Worm (Caenorhabditis elegans): ENCODE data around the gene hst-3.1.

Gene hst-3.1

ce11 chrII:6168714-6169113, 342 bp downstream of the hst-3.1 start:
- TF ChIP-seq T26A5.8 (tag; optimal IDR thresholded peaks at IDR 0.05) (no peak), unc-62 (GFP tag; optimal IDR thresholded peaks at IDR 0.05) (no peak), rpc-1 (optimal IDR thresholded peaks at IDR 0.05) (peak; percentile 20), rpc-1 (tag; optimal IDR thresholded peaks at IDR 0.05) (peak; percentile 67), ztf-25 (GFP tag; IDR thresholded peaks at IDR 0.05) (no peak), T07F8.4 (tag; optimal IDR thresholded peaks at IDR 0.05) (no peak), B0261.1 (tag; optimal IDR thresholded peaks at IDR 0.05) (peak; percentile 27), tbp1 (GFP tag; optimal IDR thresholded peaks at IDR 0.05) (peak; percentile 77), madf-3 (GFP tag; IDR thresholded peaks at IDR 0.05) (no peak), F57C9.4 (tag; optimal IDR thresholded peaks at IDR 0.05) (no peak), aptf-3 (GFP tag; IDR thresholded peaks at IDR 0.05) (no peak), attf-3 (GFP tag; conservative IDR thresholded peaks at IDR 0.05) (no peak), ceh-91 (GFP tag; IDR thresholded peaks at IDR 0.05) (no peak)

ce11 chrII:6165152-6165551, 3.9 kb downstream of the hst-3.1 start:
- TF ChIP-seq efl-1 (GFP tag; optimal IDR thresholded peaks at IDR 0.05) (no peak), lin-26 (GFP tag; IDR thresholded peaks at IDR 0.05) (no peak), egrh-3 (GFP tag; IDR thresholded peaks at IDR 0.05) (no peak), chd-7 (tag; optimal IDR thresholded peaks at IDR 0.05) (no peak), B0019.2 (GFP tag; conservative IDR thresholded peaks at IDR 0.05) (no peak), lin-35 (GFP tag; optimal IDR thresholded peaks at IDR 0.05) (no peak), D2030.7 (GFP tag; IDR thresholded peaks at IDR 0.05) (no peak), ZK185.1 (tag; optimal IDR thresholded peaks at IDR 0.05; ENCODE audit: poor library complexity, severe bottlenecking) (no peak), tbx-9 (tag; optimal IDR thresholded peaks at IDR 0.05; ENCODE audit: borderline replicate concordance) (no peak), F55B11.4 (tag; optimal IDR thresholded peaks at IDR 0.05; ENCODE audit: borderline replicate concordance, insufficient read depth) (no peak), athp-1 (tag; optimal IDR thresholded peaks at IDR 0.05) (no peak), Y67H2A.10 (GFP tag; conservative IDR thresholded peaks at IDR 0.05) (no peak), nfya-2 (GFP tag; IDR thresholded peaks at IDR 0.05) (no peak), nfya-1 (tag; optimal IDR thresholded peaks at IDR 0.05; ENCODE audit: borderline replicate concordance, insufficient read depth) (no peak), T26A5.8 (tag; optimal IDR thresholded peaks at IDR 0.05) (no peak), F10E7.11 (tag; optimal IDR thresholded peaks at IDR 0.05) (no peak), snpc-4 (GFP tag; optimal IDR thresholded peaks at IDR 0.05) (no peak), snpc-4 (tag; optimal IDR thresholded peaks at IDR 0.05) (no peak), ztf-22 (GFP tag; optimal IDR thresholded peaks at IDR 0.05) (no peak), bed-2 (GFP tag; IDR thresholded peaks at IDR 0.05) (no peak)

- TF ChIP-seq fkh-3 (tag; optimal IDR thresholded peaks at IDR 0.05) (no peak), pha-4 (tag; optimal IDR thresholded peaks at IDR 0.05) (no peak), C17E4.6 (GFP tag; IDR thresholded peaks at IDR 0.05) (no peak), F10E7.11 (tag; optimal IDR thresholded peaks at IDR 0.05) (no peak), nhr-179 (tag; optimal IDR thresholded peaks at IDR 0.05) (no peak), chd-7 (tag; optimal IDR thresholded peaks at IDR 0.05) (no peak), mcd-1 (GFP tag; IDR thresholded peaks at IDR 0.05) (no peak), efl-1 (GFP tag; optimal IDR thresholded peaks at IDR 0.05) (no peak), madf-8 (GFP tag; conservative IDR thresholded peaks at IDR 0.05) (no peak), ceh-58 (GFP tag; IDR thresholded peaks at IDR 0.05) (no peak), madf-3 (GFP tag; IDR thresholded peaks at IDR 0.05) (no peak), pbrm-1 (GFP tag; IDR thresholded peaks at IDR 0.05) (no peak), madf-6 (GFP tag; IDR thresholded peaks at IDR 0.05) (no peak), Y79H2A.3 (GFP tag; conservative IDR thresholded peaks at IDR 0.05) (no peak), unc-130 (GFP tag; optimal IDR thresholded peaks at IDR 0.05) (no peak), ceh-100 (GFP tag; IDR thresholded peaks at IDR 0.05) (no peak), C06A6.2 (GFP tag; conservative IDR thresholded peaks at IDR 0.05) (no peak)
Observed at ce11 chrII:6160994-6161393, 8.1 kb downstream of the hst-3.1 start, which contains the start of gene exp-1. exp-1 (minus strand) TSS chrII:6161094.
